Worm (Caenorhabditis elegans) whole organism, L1 larva: ENCODE data around the gene mrck-1.

Experiments
- lin-15B ChIP-seq: fragments of 150-350 bp; sonication (generic microtip); optimal IDR thresholded peaks from 3 replicates; lab custom pipeline; 2014; ENCODE audit warnings: missing biosample characterization, missing genetic modification characterization
- lin-39 ChIP-seq: fragments of 150-350 bp; optimal IDR thresholded peaks from 2 replicates; lab custom pipeline; 2014; ENCODE audit warnings: missing biosample characterization, missing genetic modification reagents, missing genetic modification characterization
- nhr-11 ChIP-seq: fragments of 150-350 bp; optimal IDR thresholded peaks from 2 replicates; lab custom pipeline; 2014; ENCODE audit warnings: missing biosample characterization, missing genetic modification characterization
- nhr-12 ChIP-seq: sonication (generic microtip); optimal IDR thresholded peaks from 2 replicates; lab custom pipeline; 2017; ENCODE audit warnings: missing biosample characterization, missing genetic modification characterization
- nhr-85 ChIP-seq: sonication (generic microtip); peaks from one replicate; lab custom pipeline; 2016; ENCODE audit warnings: missing genetic modification characterization, inconsistent platforms, missing compliant biosample characterization
- zag-1 ChIP-seq: fragments of 150-350 bp; optimal IDR thresholded peaks from 2 replicates; lab custom pipeline; 2014; ENCODE audit warnings: missing biosample characterization, missing genetic modification characterization

DNA sequence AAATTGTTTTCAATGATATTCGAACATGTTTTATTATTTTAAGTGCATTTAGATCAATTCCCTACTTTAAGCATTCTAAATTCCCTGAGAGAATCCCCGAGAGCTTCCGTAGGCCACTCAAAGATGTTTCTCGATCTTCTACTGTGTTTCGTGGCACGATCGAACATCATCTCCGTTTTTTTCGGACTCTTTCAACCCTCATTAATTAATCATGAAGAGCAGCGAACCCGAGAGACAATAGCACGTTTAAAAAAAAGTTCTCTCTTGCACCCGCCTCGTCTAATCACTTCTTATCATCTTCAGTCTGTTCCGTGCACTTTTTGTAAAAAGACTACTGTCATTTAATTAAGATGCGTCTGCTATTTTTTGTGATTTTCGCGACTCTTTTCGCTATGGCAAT, 21.5 kb upstream of the mrck-1 start, which contains the start of gene K12B6.11:
- TF ChIP-seq lin-15B (tag; lab: Kevin White, UChicago), result no peak
- TF ChIP-seq nhr-11 (tag; lab: Kevin White, UChicago), result no peak
- no peak for TF ChIP-seq zag-1 (tag; lab: Kevin White, UChicago)
- TF ChIP-seq lin-39, result no peak
- TF ChIP-seq nhr-12 (tag; lab: Kevin White, UChicago), result no peak
- TF ChIP-seq nhr-85 (tag; lab: Kevin White, UChicago), result no peak
